Fruit fly (Drosophila melanogaster) whole organism, embryonic: ENCODE data around the gene Nf-YC.
A peak's percentile ranks its signal among the peaks of the same experiment; 100 is the strongest.

Experiments
- B-H2 ChIP-seq: fragments of 200-800 bp; sonication (Bioruptor generic); optimal IDR thresholded peaks from 2 replicates; lab custom pipeline; 2018; ENCODE audit warnings: missing biosample characterization, mild to moderate bottlenecking, missing genetic modification characterization
- CG10366 ChIP-seq: fragments of 200-800 bp; sonication (Bioruptor generic); IDR thresholded peaks from 2 replicates; pipeline ENCODE4 v1.3.6; 2022; ENCODE audit warnings: missing biosample characterization, missing genetic modification characterization
- CG10565 ChIP-seq: fragments of 200-800 bp; sonication (Bioruptor generic); optimal IDR thresholded peaks from 3 replicates; lab custom pipeline; 2016; ENCODE audit warnings: missing biosample characterization, mild to moderate bottlenecking, missing genetic modification characterization
- CG12236 ChIP-seq: fragments of 200-800 bp; sonication (Bioruptor generic); optimal IDR thresholded peaks from 2 replicates; lab custom pipeline; 2016; ENCODE audit warnings: missing biosample characterization, missing genetic modification characterization
- CG12744 ChIP-seq: fragments of 200-800 bp; sonication (Bioruptor generic); optimal IDR thresholded peaks from 2 replicates; lab custom pipeline; 2016; ENCODE audit warnings: missing biosample characterization, missing genetic modification characterization
- CG14860 ChIP-seq: fragments of 200-800 bp; sonication (Bioruptor generic); IDR thresholded peaks from 3 replicates; pipeline ENCODE4 v1.3.6; 2022; ENCODE audit warnings: missing biosample characterization, missing genetic modification characterization; ENCODE audit not compliant: partially characterized antibody
- CG15269 ChIP-seq: fragments of 200-800 bp; sonication (Bioruptor generic); optimal IDR thresholded peaks from 2 replicates; lab custom pipeline; 2018; ENCODE audit warnings: missing biosample characterization, mild to moderate bottlenecking, missing genetic modification characterization, moderate library complexity
- CG1603 ChIP-seq: fragments of 200-800 bp; sonication (Bioruptor generic); optimal IDR thresholded peaks from 2 replicates; lab custom pipeline; 2019; ENCODE audit warnings: missing biosample characterization, mild to moderate bottlenecking, missing genetic modification characterization, moderate library complexity
- CG17359 ChIP-seq: fragments of 200-800 bp; sonication (Bioruptor generic); optimal IDR thresholded peaks from 3 replicates; lab custom pipeline; 2018; ENCODE audit warnings: missing biosample characterization, mild to moderate bottlenecking, missing genetic modification characterization, moderate library complexity
- CG1792 ChIP-seq: fragments of 200-800 bp; sonication (Bioruptor generic); optimal IDR thresholded peaks from 2 replicates; lab custom pipeline; 2016; ENCODE audit warnings: missing biosample characterization, missing genetic modification characterization
- CG2116 ChIP-seq: fragments of 200-800 bp; sonication (Bioruptor generic); optimal IDR thresholded peaks from 3 replicates; lab custom pipeline; 2018; ENCODE audit warnings: missing biosample characterization, mild to moderate bottlenecking, missing genetic modification characterization
- CG31388 ChIP-seq: fragments of 200-800 bp; sonication (Bioruptor generic); optimal IDR thresholded peaks from 2 replicates; lab custom pipeline; 2016; ENCODE audit warnings: missing biosample characterization, missing genetic modification characterization
- CG3407 ChIP-seq: fragments of 200-800 bp; sonication (Bioruptor generic); optimal IDR thresholded peaks from 2 replicates; lab custom pipeline; 2018; ENCODE audit warnings: missing biosample characterization, mild to moderate bottlenecking, missing genetic modification characterization
- CG4360 ChIP-seq: fragments of 200-800 bp; sonication (Bioruptor generic); IDR thresholded peaks from 2 replicates; pipeline ENCODE4 v1.3.6; 2022; ENCODE audit warnings: missing biosample characterization, missing genetic modification characterization
- CG4707 ChIP-seq: fragments of 200-800 bp; sonication (Bioruptor generic); optimal IDR thresholded peaks from 2 replicates; lab custom pipeline; 2018; ENCODE audit warnings: missing biosample characterization, mild to moderate bottlenecking, missing genetic modification characterization, moderate library complexity
- CG6175 ChIP-seq: fragments of 200-800 bp; sonication (Bioruptor generic); IDR thresholded peaks from 3 replicates; pipeline ENCODE4 v1.3.6; 2022; ENCODE audit warnings: missing biosample characterization, missing genetic modification characterization
- CG7839 ChIP-seq: fragments of 200-800 bp; sonication (Bioruptor generic); optimal IDR thresholded peaks from 3 replicates; lab custom pipeline; 2018; ENCODE audit warnings: missing biosample characterization, mild to moderate bottlenecking, missing genetic modification characterization, moderate library complexity
- CG8388 ChIP-seq: fragments of 200-800 bp; sonication (Bioruptor generic); optimal IDR thresholded peaks from 2 replicates; lab custom pipeline; 2019; ENCODE audit warnings: missing biosample characterization, mild to moderate bottlenecking, missing genetic modification characterization, moderate library complexity
- CG8765 ChIP-seq: fragments of 200-800 bp; sonication (Bioruptor generic); IDR thresholded peaks from 2 replicates; pipeline ENCODE4 v1.3.6; 2022; ENCODE audit warnings: missing biosample characterization, missing genetic modification characterization
- CG9215 ChIP-seq: fragments of 200-800 bp; sonication (Bioruptor generic); IDR thresholded peaks from 2 replicates; pipeline ENCODE4 v1.3.6; 2022; ENCODE audit warnings: missing biosample characterization, missing genetic modification characterization
- CG9797 ChIP-seq: fragments of 200-800 bp; sonication (Bioruptor generic); optimal IDR thresholded peaks from 3 replicates; lab custom pipeline; 2018; ENCODE audit warnings: missing biosample characterization, mild to moderate bottlenecking, missing genetic modification characterization
- CG9817 ChIP-seq: fragments of 200-800 bp; sonication (Bioruptor generic); optimal IDR thresholded peaks from 2 replicates; lab custom pipeline; 2018; ENCODE audit warnings: missing biosample characterization, mild to moderate bottlenecking, missing genetic modification characterization, moderate library complexity
- Dll ChIP-seq: fragments of 200-800 bp; sonication (Bioruptor generic); IDR thresholded peaks from 4 replicates; pipeline ENCODE4 v1.3.6; 2022; ENCODE audit warnings: missing biosample characterization, missing genetic modification characterization; ENCODE audit not compliant: partially characterized antibody
- Drgx ChIP-seq: fragments of 200-800 bp; sonication (Bioruptor generic); IDR thresholded peaks from 2 replicates; pipeline ENCODE4 v1.3.6; 2022; ENCODE audit warnings: missing biosample characterization, missing genetic modification characterization
- Ets97D ChIP-seq: fragments of 200-800 bp; sonication (Bioruptor generic); optimal IDR thresholded peaks from 3 replicates; lab custom pipeline; 2016; ENCODE audit warnings: missing biosample characterization, missing genetic modification characterization
- Fer1 ChIP-seq: fragments of 200-800 bp; sonication (Bioruptor generic); optimal IDR thresholded peaks from 2 replicates; lab custom pipeline; 2017; ENCODE audit warnings: missing biosample characterization, mild to moderate bottlenecking, missing genetic modification characterization
- HLH4C ChIP-seq: fragments of 200-800 bp; sonication (Bioruptor generic); IDR thresholded peaks from 3 replicates; pipeline ENCODE4 v1.3.6; 2022; ENCODE audit warnings: missing biosample characterization, missing genetic modification characterization; ENCODE audit not compliant: partially characterized antibody
- HLH54F ChIP-seq: fragments of 200-800 bp; sonication (Bioruptor generic); optimal IDR thresholded peaks from 3 replicates; lab custom pipeline; 2016; ENCODE audit warnings: missing biosample characterization, missing genetic modification characterization
- Hmr ChIP-seq: fragments of 200-800 bp; sonication (Bioruptor generic); optimal IDR thresholded peaks from 3 replicates; lab custom pipeline; 2017; ENCODE audit warnings: mild to moderate bottlenecking, missing biosample characterization, missing genetic modification reagents, missing genetic modification characterization
- Hr78 ChIP-seq, 2 experiments: fragments of 200-800 bp in 1 of 2; fragments of >200 bp in 1 of 2; sonication (Bioruptor generic) in 1 of 2; optimal IDR thresholded peaks; 2 replicates each; lab custom pipeline; 2017 to 2019; ENCODE audit warnings: missing biosample characterization in 2 of 2, missing genetic modification characterization in 2 of 2, mild to moderate bottlenecking in 1 of 2, moderate library complexity in 1 of 2
- NC2β ChIP-seq: fragments of 200-800 bp; sonication (Bioruptor generic); optimal IDR thresholded peaks from 2 replicates; lab custom pipeline; 2016; ENCODE audit warnings: missing biosample characterization, missing genetic modification characterization
- Nf-YB ChIP-seq: fragments of 200-800 bp; sonication (Bioruptor generic); optimal IDR thresholded peaks from 3 replicates; lab custom pipeline; 2019; ENCODE audit warnings: missing biosample characterization, mild to moderate bottlenecking, missing genetic modification characterization, moderate library complexity
- br ChIP-seq: fragments of >200 bp; optimal IDR thresholded peaks from 2 replicates; lab custom pipeline; 2017
- btn ChIP-seq: fragments of 200-800 bp; sonication (Bioruptor generic); optimal IDR thresholded peaks from 2 replicates; lab custom pipeline; 2016; ENCODE audit warnings: missing biosample characterization, missing genetic modification characterization
- chm ChIP-seq: fragments of 200-800 bp; sonication (Bioruptor generic); IDR thresholded peaks from 2 replicates; pipeline ENCODE4 v1.3.6; 2022; ENCODE audit warnings: missing biosample characterization, missing genetic modification characterization
- dysf ChIP-seq: fragments of 200-800 bp; sonication (Bioruptor generic); IDR thresholded peaks from 3 replicates; pipeline ENCODE4 v1.3.6; 2022; ENCODE audit warnings: missing biosample characterization, missing genetic modification characterization
- emc ChIP-seq: fragments of 200-800 bp; sonication (Bioruptor generic); optimal IDR thresholded peaks from 2 replicates; lab custom pipeline; 2016; ENCODE audit warnings: missing biosample characterization, missing genetic modification characterization
- gfzf ChIP-seq: fragments of 200-800 bp; sonication (Bioruptor generic); optimal IDR thresholded peaks from 2 replicates; lab custom pipeline; 2016; ENCODE audit warnings: missing biosample characterization, mild to moderate bottlenecking, missing genetic modification characterization, moderate library complexity
- her ChIP-seq: fragments of 200-800 bp; sonication (Bioruptor generic); optimal IDR thresholded peaks from 2 replicates; lab custom pipeline; 2016; ENCODE audit warnings: missing biosample characterization, missing genetic modification characterization
- jing ChIP-seq: fragments of 200-800 bp; sonication (Bioruptor generic); optimal IDR thresholded peaks from 2 replicates; lab custom pipeline; 2018; ENCODE audit warnings: missing biosample characterization, mild to moderate bottlenecking, missing genetic modification characterization
- lab ChIP-seq: fragments of 200-800 bp; sonication (Bioruptor generic); optimal IDR thresholded peaks from 3 replicates; lab custom pipeline; 2017; ENCODE audit warnings: missing biosample characterization, missing genetic modification characterization, mild to moderate bottlenecking, moderate library complexity, missing genetic modification reagents
- lola ChIP-seq, 3 experiments: fragments of >200 bp in 2 of 3; fragments of 200-800 bp in 1 of 3; sonication (Bioruptor generic) in 1 of 3; optimal IDR thresholded peaks; 2 replicates each; lab custom pipeline; 2017 to 2019; ENCODE audit warnings: missing biosample characterization in 3 of 3, missing genetic modification characterization in 3 of 3, mild to moderate bottlenecking in 1 of 3, moderate library complexity in 1 of 3
- odd ChIP-seq: fragments of 200-800 bp; sonication (Bioruptor generic); optimal IDR thresholded peaks from 2 replicates; lab custom pipeline; 2017; ENCODE audit warnings: missing biosample characterization, mild to moderate bottlenecking, missing genetic modification characterization
- pb ChIP-seq: fragments of 200-800 bp; sonication (Bioruptor generic); optimal IDR thresholded peaks from 3 replicates; lab custom pipeline; 2016; ENCODE audit warnings: missing biosample characterization, missing genetic modification characterization
- pita ChIP-seq: fragments of 200-800 bp; sonication (Bioruptor generic); optimal IDR thresholded peaks from 2 replicates; lab custom pipeline; 2017; ENCODE audit warnings: missing biosample characterization, mild to moderate bottlenecking, missing genetic modification characterization
- prd ChIP-seq, 3 experiments: fragments of >200 bp in 2 of 3; fragments of 200-800 bp in 1 of 3; sonication (Bioruptor generic) in 1 of 3; optimal IDR thresholded peaks in 2 of 3; IDR thresholded peaks in 1 of 3; 2 replicates in 2 of 3; 3 replicates in 1 of 3; pipeline versions ENCODE4 v1.3.6 to Lab custom; 2017 to 2022; ENCODE audit warnings: missing biosample characterization in 1 of 3, missing genetic modification characterization in 1 of 3
- pum ChIP-seq: fragments of 200-800 bp; sonication (Bioruptor generic); optimal IDR thresholded peaks from 2 replicates; lab custom pipeline; 2016; ENCODE audit warnings: missing biosample characterization, missing genetic modification characterization
- shn ChIP-seq: fragments of 200-800 bp; sonication (Bioruptor generic); optimal IDR thresholded peaks from 3 replicates; lab custom pipeline; 2016; ENCODE audit warnings: missing biosample characterization, missing genetic modification characterization
- toy ChIP-seq: fragments of 200-800 bp; sonication (Bioruptor generic); IDR thresholded peaks from 2 replicates; pipeline ENCODE4 v1.3.6; 2022; ENCODE audit warnings: missing biosample characterization, missing genetic modification characterization
- yki ChIP-seq: fragments of >200 bp; optimal IDR thresholded peaks from 3 replicates; lab custom pipeline; 2018
- z ChIP-seq: fragments of 200-800 bp; sonication (Bioruptor generic); IDR thresholded peaks from 3 replicates; pipeline ENCODE4 v1.3.6; 2022; ENCODE audit warnings: missing biosample characterization, missing genetic modification characterization

Gene Nf-YC

dm6 chrX:6794826-6795225 lies 25.9 kb downstream of the Nf-YC start (continued):
- TF ChIP-seq CG4360 (GFP tag; lab: Robert Waterston, UW) (no peak), her (GFP tag; lab: Kevin White, UChicago) (no peak), HLH4C (GFP tag; lab: Robert Waterston, UW) (no peak), Hr78 (GFP tag; optimal IDR thresholded peaks at IDR 0.05; lab: Kevin White, UChicago) (no peak), NC2β (GFP tag; lab: Kevin White, UChicago) (no peak), Hmr (GFP tag; lab: Kevin White, UChicago) (no peak), Drgx (GFP tag; lab: Robert Waterston, UW) (0 out of 2 replicates have a peak, but pooled peaks have one; percentile 21), CG17359 (tag; lab: Kevin White, UChicago) (peak; percentile 43), yki (lab: Kevin White, UChicago) (no peak), CG14860 (no peak), CG2116 (GFP tag; lab: Kevin White, UChicago) (no peak), CG15269 (tag; lab: Kevin White, UChicago) (no peak), CG7839 (tag; lab: Kevin White, UChicago) (peak; percentile 4), Fer1 (GFP tag; lab: Kevin White, UChicago) (no peak), gfzf (no peak), shn (GFP tag; lab: Kevin White, UChicago) (no peak), toy (no peak), CG1603 (tag; lab: Kevin White, UChicago) (peak; percentile 48), HLH54F (GFP tag; lab: Kevin White, UChicago) (no peak), CG12236 (no peak), btn (GFP tag; lab: Kevin White, UChicago) (no peak), chm (GFP tag; lab: Robert Waterston, UW) (no peak), Nf-YB (no peak), CG31388 (GFP tag; lab: Kevin White, UChicago) (no peak), pb (GFP tag; lab: Kevin White, UChicago) (no peak), CG12744 (GFP tag; lab: Kevin White, UChicago) (no peak), jing (GFP tag; lab: Kevin White, UChicago) (no peak), CG8765 (GFP tag; lab: Robert Waterston, UW) (no peak), CG10366 (GFP tag; lab: Robert Waterston, UW) (peak; percentile 43), CG10565 (GFP tag; lab: Kevin White, UChicago) (no peak), pita (no peak), B-H2 (GFP tag; lab: Kevin White, UChicago) (no peak), Dll (GFP tag; lab: Robert Waterston, UW) (no peak), emc (GFP tag; lab: Kevin White, UChicago) (no peak), odd (no peak), CG1792 (GFP tag; lab: Kevin White, UChicago) (no peak), pum (no peak), br (lab: Kevin White, UChicago) (no peak), z (GFP tag; lab: Robert Waterston, UW) (no peak), lab (GFP tag; lab: Kevin White, UChicago) (no peak), CG9817 (tag; lab: Kevin White, UChicago) (no peak), CG9797 (GFP tag; lab: Kevin White, UChicago) (no peak), dysf (GFP tag; lab: Robert Waterston, UW) (0 out of 3 replicates have a peak, but pooled peaks have one; percentile 18), CG8388 (GFP tag; lab: Kevin White, UChicago) (peak; percentile 7), CG9215 (GFP tag; lab: Robert Waterston, UW) (peak; percentile 7; the same call in 1 of the 2 replicates), Ets97D (GFP tag; lab: Kevin White, UChicago) (no peak), lola (GFP tag; optimal IDR thresholded peaks at IDR 0.05; lab: Kevin White, UChicago) (no peak), CG6175 (GFP tag; lab: Robert Waterston, UW) (no peak), CG3407 (GFP tag; lab: Kevin White, UChicago) (no peak), prd (optimal IDR thresholded peaks at IDR 0.05; lab: Kevin White, UChicago) (no peak), prd (GFP tag; IDR thresholded peaks at IDR 0.05; lab: Robert Waterston, UW) (peak; percentile 37; the same call in 1 of the 3 replicates), CG4707 (GFP tag; lab: Kevin White, UChicago) (no peak)
